ENCODE assay signal across 4 fruit fly cellular contexts in the genomic region with DNA sequence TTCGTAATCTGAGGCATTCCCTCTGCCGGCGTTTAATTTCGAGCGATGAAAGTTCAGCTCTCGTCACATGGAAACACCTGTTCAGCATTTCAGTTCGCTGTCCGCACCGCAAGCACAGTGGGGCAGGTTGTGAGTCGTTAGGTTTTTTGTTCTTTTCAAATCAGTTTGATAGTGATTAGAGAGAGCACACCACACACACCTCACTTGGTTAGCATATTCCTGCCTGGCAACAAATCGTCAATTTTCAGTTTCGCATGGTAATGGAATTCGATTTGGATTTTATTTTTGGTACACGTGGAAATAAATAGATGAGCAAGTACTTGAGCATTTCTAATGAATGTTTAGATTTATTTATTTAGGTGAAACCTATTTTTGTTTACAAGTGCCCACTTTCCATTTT.
A peak's percentile ranks its signal among the peaks of the same experiment; 100 is the strongest.
TF ChIP-seq lines count a peak whose summit lies in the region.

No protein-coding gene starts in this region.

- TF ChIP-seq CTCF in whole organism, embryonic (GFP tag; optimal IDR thresholded peaks at IDR 0.05; lab: Kevin White, UChicago), result no peak

TF ChIP-seq in whole organism, adult, 20 proteins besides CTCF, POLR2A, EP300 and RAD21:
- peak; percentile 46 for TF ChIP-seq tj (GFP tag; optimal IDR thresholded peaks at IDR 0.05; lab: Kevin White, UChicago)
- no peak for TF ChIP-seq Mnt (GFP tag; optimal IDR thresholded peaks at IDR 0.05; lab: Kevin White, UChicago)

TF ChIP-seq in whole organism, embryonic, 481 proteins besides CTCF, POLR2A, EP300 and RAD21 (continues in another document):
- peak; percentile 1 for TF ChIP-seq HmgZ (tag; optimal IDR thresholded peaks at IDR 0.05; lab: Kevin White, UChicago)
- TF ChIP-seq Med (GFP tag; lab: Kevin White, UChicago), result peak; percentile 80
- peak; percentile 17 for TF ChIP-seq exex (tag; optimal IDR thresholded peaks at IDR 0.05; lab: Kevin White, UChicago)
- TF ChIP-seq wdn (GFP tag; IDR thresholded peaks at IDR 0.05; lab: Robert Waterston, UW), result no peak
- peak; percentile 17; the same call in 1 of the 3 replicates for TF ChIP-seq CG2199 (GFP tag; IDR thresholded peaks at IDR 0.05; lab: Robert Waterston, UW)
- TF ChIP-seq gem (tag; optimal IDR thresholded peaks at IDR 0.05; lab: Kevin White, UChicago), result peak; percentile 3
- TF ChIP-seq CG3995 (GFP tag; optimal IDR thresholded peaks at IDR 0.05; lab: Kevin White, UChicago), result no peak
- no peak for TF ChIP-seq tup (GFP tag; optimal IDR thresholded peaks at IDR 0.05; lab: Kevin White, UChicago)
- peak; percentile 78 for TF ChIP-seq sens (GFP tag; lab: Kevin White, UChicago)
- TF ChIP-seq sd (tag; optimal IDR thresholded peaks at IDR 0.05; lab: Kevin White, UChicago), result peak; percentile 20
- no peak for TF ChIP-seq fd96Cb (tag; optimal IDR thresholded peaks at IDR 0.05; lab: Kevin White, UChicago)
- TF ChIP-seq Rfx (GFP tag; IDR thresholded peaks at IDR 0.05; lab: Robert Waterston, UW), result 0 out of 2 replicates have a peak, but pooled peaks have one; percentile 29
- peak; percentile 27; the same call in 1 of the 2 replicates for TF ChIP-seq CG32532 (GFP tag; IDR thresholded peaks at IDR 0.05; lab: Robert Waterston, UW)
- TF ChIP-seq Dip2 (GFP tag; IDR thresholded peaks at IDR 0.05; lab: Robert Waterston, UW), result no peak
- TF ChIP-seq CG18599 (GFP tag; optimal IDR thresholded peaks at IDR 0.05; lab: Kevin White, UChicago), result peak; percentile 10
- no peak for TF ChIP-seq CG9797 (GFP tag; optimal IDR thresholded peaks at IDR 0.05; lab: Kevin White, UChicago)
- TF ChIP-seq CG8290 (GFP tag; optimal IDR thresholded peaks at IDR 0.05; lab: Kevin White, UChicago), result no peak
- peak in 1 of 2 experiments; percentile 39 for TF ChIP-seq CG8290 (tag; optimal IDR thresholded peaks at IDR 0.05; lab: Kevin White, UChicago)
- no peak for TF ChIP-seq CG11093 (GFP tag; IDR thresholded peaks at IDR 0.05; lab: Robert Waterston, UW)
- 0 out of 2 replicates have a peak, but pooled peaks have one; percentile 14 for TF ChIP-seq vvl (GFP tag; IDR thresholded peaks at IDR 0.05; lab: Robert Waterston, UW)
- TF ChIP-seq CG4404 (GFP tag; IDR thresholded peaks at IDR 0.05; lab: Robert Waterston, UW), result 0 out of 2 replicates have a peak, but pooled peaks have one; percentile 10
- 0 out of 3 replicates have a peak, but pooled peaks have one; percentile 13 for TF ChIP-seq so (GFP tag; IDR thresholded peaks at IDR 0.05; lab: Robert Waterston, UW)
- TF ChIP-seq sob (GFP tag; IDR thresholded peaks at IDR 0.05; lab: Robert Waterston, UW), result 0 out of 2 replicates have a peak, but pooled peaks have one; percentile 20
- 0 out of 3 replicates have a peak, but pooled peaks have one; percentile 19 for TF ChIP-seq row (GFP tag; IDR thresholded peaks at IDR 0.05; lab: Robert Waterston, UW)
- peak; percentile 19 for TF ChIP-seq Blimp-1 (GFP tag; optimal IDR thresholded peaks at IDR 0.05; lab: Kevin White, UChicago)
- TF ChIP-seq CG9932 (GFP tag; IDR thresholded peaks at IDR 0.05; lab: Robert Waterston, UW), result peak; percentile 44

TF ChIP-seq in whole organism, prepupa, 60 proteins besides CTCF, POLR2A, EP300 and RAD21:
- TF ChIP-seq CG4318 (GFP tag; optimal IDR thresholded peaks at IDR 0.05; lab: Kevin White, UChicago) (peak; percentile 18), CG6163 (GFP tag; IDR thresholded peaks at IDR 0.05; lab: Robert Waterston, UW) (peak; percentile 10; the same call in 1 of the 3 replicates), CG32006 (GFP tag; optimal IDR thresholded peaks at IDR 0.05; lab: Kevin White, UChicago) (peak; percentile 19), Hr4 (GFP tag; optimal IDR thresholded peaks at IDR 0.05; lab: Kevin White, UChicago) (peak; percentile 31), Eip78C (GFP tag; lab: Kevin White, UChicago) (peak; percentile 65), eg (GFP tag; IDR thresholded peaks at IDR 0.05; lab: Robert Waterston, UW) (0 out of 3 replicates have a peak, but pooled peaks have one; percentile 6), esn (GFP tag; optimal IDR thresholded peaks at IDR 0.05; lab: Kevin White, UChicago) (no peak), CG15336 (GFP tag; IDR thresholded peaks at IDR 0.05; lab: Robert Waterston, UW) (no peak)
TF ChIP-seq in whole organism, prepupa: peak in this region for 6.

TF ChIP-seq in whole organism, wandering third instar larva, 38 proteins besides CTCF, POLR2A, EP300 and RAD21:
- TF ChIP-seq h (GFP tag; optimal IDR thresholded peaks at IDR 0.05; lab: Kevin White, UChicago) (peak; percentile 4), Rel (GFP tag; optimal IDR thresholded peaks at IDR 0.05; lab: Kevin White, UChicago) (no peak), Rel (tag; optimal IDR thresholded peaks at IDR 0.05; lab: Kevin White, UChicago) (no peak), sv (GFP tag; optimal IDR thresholded peaks at IDR 0.05; lab: Kevin White, UChicago) (no peak), Hr83 (GFP tag; optimal IDR thresholded peaks at IDR 0.05; lab: Kevin White, UChicago; ENCODE audit: poor library complexity, severe bottlenecking) (peak; percentile 17), woc (GFP tag; optimal IDR thresholded peaks at IDR 0.05; lab: Kevin White, UChicago) (no peak), rgr (GFP tag; optimal IDR thresholded peaks at IDR 0.05; lab: Kevin White, UChicago) (no peak)
TF ChIP-seq in whole organism, wandering third instar larva: peak in this region for 2.
